Worm (Caenorhabditis elegans) whole organism, midembryonic: ENCODE results near the gene Y105C5A.26.

ENCODE experiments used
- ref-1 ChIP-seq: fragments of 200-800 bp; sonication (Bioruptor generic); conservative IDR thresholded peaks from 2 replicates; pipeline ENCODE4 v1.3.6; 2022; ENCODE audit warnings: missing genetic modification reagents, missing genetic modification characterization, missing compliant biosample characterization
- tab-1 ChIP-seq: fragments of 200-800 bp; sonication (Bioruptor generic); IDR thresholded peaks from 2 replicates; pipeline ENCODE4 v1.3.6; 2022; ENCODE audit warnings: missing genetic modification characterization, missing compliant biosample characterization

DNA sequence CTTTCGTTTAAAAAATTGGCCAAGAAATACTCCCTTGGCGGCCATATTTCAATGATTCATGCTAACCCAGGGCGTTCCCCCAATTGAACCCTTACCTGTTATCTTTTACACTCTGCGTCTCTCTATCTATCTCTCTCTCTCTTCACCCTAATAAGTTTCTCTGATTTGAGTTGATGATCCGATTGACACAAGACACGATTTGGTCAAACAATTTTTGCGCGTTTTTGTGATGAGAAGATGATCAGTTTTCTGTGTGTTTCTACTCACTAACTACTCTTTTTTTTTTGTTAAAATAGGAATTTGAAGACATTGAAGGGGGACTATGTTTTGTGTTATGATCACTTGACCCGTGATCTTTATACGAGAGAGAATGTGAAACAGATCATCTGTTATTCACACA, 8.4 kb downstream of the Y105C5A.26 start:
- TF ChIP-seq ref-1 (GFP tag; lab: Robert Waterston, UW) = no peak
- no peak for TF ChIP-seq tab-1 (GFP tag; lab: Robert Waterston, UW)
